Worm (Caenorhabditis elegans) whole organism, L1 larva: ENCODE results near the gene W01D2.6.

ENCODE experiments used
- C16A3.4 ChIP-seq: fragments of 150-350 bp; optimal IDR thresholded peaks from 2 replicates; lab custom pipeline; 2014; ENCODE audit warnings: missing biosample characterization, missing genetic modification characterization
- F16B12.6 ChIP-seq: fragments of 150-350 bp; optimal IDR thresholded peaks from 2 replicates; lab custom pipeline; 2014; ENCODE audit warnings: missing biosample characterization, missing genetic modification characterization
- aly-2 ChIP-seq: fragments of 150-350 bp; optimal IDR thresholded peaks from 2 replicates; lab custom pipeline; 2014; ENCODE audit warnings: missing biosample characterization, missing genetic modification characterization
- ama-1 ChIP-seq: fragments of 150-350 bp; optimal IDR thresholded peaks from 2 replicates; lab custom pipeline; 2014
- blmp-1 ChIP-seq: fragments of 150-350 bp; optimal IDR thresholded peaks from 2 replicates; lab custom pipeline; 2014; ENCODE audit warnings: missing biosample characterization, missing genetic modification characterization
- ceh-8 ChIP-seq: fragments of 200-800 bp; sonication (Bioruptor generic); optimal IDR thresholded peaks from 2 replicates; lab custom pipeline; 2018; ENCODE audit warnings: mild to moderate bottlenecking, missing genetic modification characterization, moderate library complexity, missing compliant biosample characterization
- ceh-82 ChIP-seq, 3 experiments: fragments of 150-350 bp in 1 of 3; sonication (generic microtip) in 2 of 3; optimal IDR thresholded peaks; 2 replicates each; lab custom pipeline; 2014 to 2017; ENCODE audit warnings: missing biosample characterization in 3 of 3, missing genetic modification characterization in 3 of 3
- ceh-90 ChIP-seq: sonication (generic microtip); optimal IDR thresholded peaks from 2 replicates; lab custom pipeline; 2016; ENCODE audit warnings: missing genetic modification characterization, missing compliant biosample characterization
- dpl-1 ChIP-seq, 3 experiments: fragments of 150-350 bp in 2 of 3; sonication (generic microtip) in 1 of 3; optimal IDR thresholded peaks; 2 replicates each; lab custom pipeline; 2014 to 2017; ENCODE audit warnings: missing biosample characterization in 3 of 3, missing genetic modification characterization in 3 of 3, missing genetic modification reagents in 3 of 3
- dsc-1 ChIP-seq: sonication (generic microtip); optimal IDR thresholded peaks from 2 replicates; lab custom pipeline; 2016; ENCODE audit warnings: mild to moderate bottlenecking, missing genetic modification characterization, missing compliant biosample characterization
- efl-1 ChIP-seq, 4 experiments: fragments of 150-350 bp; optimal IDR thresholded peaks in 3 of 4; peaks in 1 of 4; 1 replicate in 1 of 4; 2 replicates in 3 of 4; lab custom pipeline; 2014; ENCODE audit warnings: missing biosample characterization in 2 of 4, missing genetic modification characterization in 2 of 4, missing genetic modification reagents in 2 of 4
- elt-2 ChIP-seq: sonication (generic microtip); optimal IDR thresholded peaks from 2 replicates; lab custom pipeline; 2016; ENCODE audit warnings: missing genetic modification characterization, mild to moderate bottlenecking, inconsistent platforms, missing compliant biosample characterization, missing genetic modification reagents
- elt-3 ChIP-seq, 6 experiments: fragments of 150-350 bp in 1 of 6; sonication (generic microtip); optimal IDR thresholded peaks; 2 replicates each; lab custom pipeline; 2017 to 2018; ENCODE audit warnings: missing biosample characterization in 6 of 6, missing genetic modification characterization in 6 of 6, inconsistent platforms in 1 of 6
- fkh-10 ChIP-seq: sonication (generic microtip); optimal IDR thresholded peaks from 2 replicates; lab custom pipeline; 2017; ENCODE audit warnings: missing biosample characterization, missing genetic modification reagents, missing genetic modification characterization
- fkh-4 ChIP-seq: sonication (generic microtip); optimal IDR thresholded peaks from 2 replicates; lab custom pipeline; 2016; ENCODE audit warnings: missing compliant biosample characterization, missing genetic modification characterization, borderline replicate concordance
- fkh-8 ChIP-seq: sonication (generic microtip); optimal IDR thresholded peaks from 2 replicates; lab custom pipeline; 2016; ENCODE audit warnings: mild to moderate bottlenecking, missing genetic modification characterization, missing compliant biosample characterization
- grh-1 ChIP-seq: fragments of 200-800 bp; sonication (Bioruptor generic); IDR thresholded peaks from 2 replicates; pipeline ENCODE4 v1.3.6; 2022; ENCODE audit warnings: missing genetic modification reagents, missing genetic modification characterization, missing compliant biosample characterization
- hlh-4 ChIP-seq: sonication (generic microtip); optimal IDR thresholded peaks from 2 replicates; lab custom pipeline; 2016; ENCODE audit warnings: mild to moderate bottlenecking, missing genetic modification characterization, missing compliant biosample characterization
- hpl-2 ChIP-seq: fragments of 150-350 bp; optimal IDR thresholded peaks from 2 replicates; lab custom pipeline; 2014; ENCODE audit warnings: missing biosample characterization, missing genetic modification reagents, missing genetic modification characterization
- jun-1 ChIP-seq: fragments of 150-350 bp; optimal IDR thresholded peaks from 2 replicates; lab custom pipeline; 2014; ENCODE audit warnings: missing biosample characterization, missing genetic modification reagents, missing genetic modification characterization
- lin-14 ChIP-seq: fragments of 200-800 bp; sonication (Bioruptor generic); optimal IDR thresholded peaks from 2 replicates; lab custom pipeline; 2018; ENCODE audit warnings: mild to moderate bottlenecking, missing genetic modification characterization, moderate library complexity, missing compliant biosample characterization
- lin-39 ChIP-seq: fragments of 150-350 bp; optimal IDR thresholded peaks from 2 replicates; lab custom pipeline; 2014; ENCODE audit warnings: missing biosample characterization, missing genetic modification reagents, missing genetic modification characterization
- lsy-2 ChIP-seq, 2 experiments: fragments of 150-350 bp; optimal IDR thresholded peaks; 2 replicates each; lab custom pipeline; 2014; ENCODE audit warnings: missing biosample characterization in 2 of 2, missing genetic modification characterization in 2 of 2
- mab-9 ChIP-seq: fragments of 200-800 bp; sonication (Bioruptor generic); IDR thresholded peaks from 2 replicates; pipeline ENCODE4 v1.3.6; 2022; ENCODE audit warnings: missing genetic modification reagents, missing genetic modification characterization, missing compliant biosample characterization
- mep-1 ChIP-seq: fragments of 150-350 bp; optimal IDR thresholded peaks from 2 replicates; lab custom pipeline; 2014; ENCODE audit warnings: missing biosample characterization, missing genetic modification characterization
- nhr-11 ChIP-seq: fragments of 150-350 bp; optimal IDR thresholded peaks from 2 replicates; lab custom pipeline; 2014; ENCODE audit warnings: missing biosample characterization, missing genetic modification characterization
- nhr-12 ChIP-seq: sonication (generic microtip); optimal IDR thresholded peaks from 2 replicates; lab custom pipeline; 2017; ENCODE audit warnings: missing biosample characterization, missing genetic modification characterization
- nhr-19 ChIP-seq: fragments of 200-800 bp; sonication (Bioruptor generic); conservative IDR thresholded peaks from 2 replicates; pipeline ENCODE4 v1.3.6; 2022; ENCODE audit warnings: missing genetic modification characterization, missing compliant biosample characterization
- nhr-20 ChIP-seq: sonication (generic microtip); optimal IDR thresholded peaks from 2 replicates; lab custom pipeline; 2016; ENCODE audit warnings: mild to moderate bottlenecking, missing genetic modification characterization, missing compliant biosample characterization
- nhr-28 ChIP-seq: fragments of 150-350 bp; optimal IDR thresholded peaks from 2 replicates; lab custom pipeline; 2014; ENCODE audit warnings: missing biosample characterization, missing genetic modification characterization
- nhr-47 ChIP-seq: sonication (generic microtip); optimal IDR thresholded peaks from 2 replicates; lab custom pipeline; 2016; ENCODE audit warnings: mild to moderate bottlenecking, missing genetic modification characterization, moderate library complexity, missing compliant biosample characterization
- nhr-71 ChIP-seq: sonication (generic microtip); optimal IDR thresholded peaks from 2 replicates; lab custom pipeline; 2016; ENCODE audit warnings: mild to moderate bottlenecking, missing genetic modification characterization, moderate library complexity, missing compliant biosample characterization
- nhr-76 ChIP-seq: sonication (generic microtip); optimal IDR thresholded peaks from 2 replicates; lab custom pipeline; 2017; ENCODE audit warnings: missing biosample characterization, missing genetic modification characterization
- nhr-84 ChIP-seq: sonication (generic microtip); optimal IDR thresholded peaks from 2 replicates; lab custom pipeline; 2017; ENCODE audit warnings: missing biosample characterization, missing genetic modification characterization
- nhr-85 ChIP-seq: sonication (generic microtip); peaks from one replicate; lab custom pipeline; 2016; ENCODE audit warnings: missing genetic modification characterization, inconsistent platforms, missing compliant biosample characterization
- pax-3 ChIP-seq: fragments of 200-800 bp; sonication (Bioruptor generic); optimal IDR thresholded peaks from 2 replicates; lab custom pipeline; 2018; ENCODE audit warnings: mild to moderate bottlenecking, missing genetic modification characterization, moderate library complexity, missing compliant biosample characterization
- pqm-1 ChIP-seq: sonication (generic microtip); optimal IDR thresholded peaks from 3 replicates; lab custom pipeline; 2017; ENCODE audit warnings: missing biosample characterization, missing genetic modification characterization
- rnt-1 ChIP-seq: sonication (generic microtip); optimal IDR thresholded peaks from 2 replicates; lab custom pipeline; 2016; ENCODE audit warnings: mild to moderate bottlenecking, missing genetic modification characterization, moderate library complexity, missing compliant biosample characterization
- skn-1 ChIP-seq: fragments of 150-350 bp; optimal IDR thresholded peaks from 2 replicates; lab custom pipeline; 2014; ENCODE audit warnings: missing biosample characterization, missing genetic modification characterization
- snpc-4 ChIP-seq: fragments of 150-350 bp; optimal IDR thresholded peaks from 2 replicates; lab custom pipeline; 2014; ENCODE audit warnings: missing biosample characterization, missing genetic modification characterization
- snu-23 ChIP-seq: sonication (generic microtip); optimal IDR thresholded peaks from 2 replicates; lab custom pipeline; 2016; ENCODE audit warnings: missing genetic modification characterization, missing compliant biosample characterization
- sptf-1 ChIP-seq: fragments of 150-350 bp; optimal IDR thresholded peaks from 2 replicates; lab custom pipeline; 2014; ENCODE audit warnings: missing biosample characterization, missing genetic modification characterization
- swsn-7 ChIP-seq: sonication (generic microtip); optimal IDR thresholded peaks from 2 replicates; lab custom pipeline; 2016; ENCODE audit warnings: missing genetic modification characterization, missing compliant biosample characterization
- tbx-2 ChIP-seq: sonication (generic microtip); optimal IDR thresholded peaks from 2 replicates; lab custom pipeline; 2016; ENCODE audit warnings: missing genetic modification characterization, missing compliant biosample characterization
- unc-130 ChIP-seq: fragments of 150-350 bp; optimal IDR thresholded peaks from 2 replicates; lab custom pipeline; 2017; ENCODE audit warnings: missing biosample characterization, missing genetic modification characterization, inconsistent platforms
- unc-30 ChIP-seq: sonication (generic microtip); optimal IDR thresholded peaks from 2 replicates; lab custom pipeline; 2017; ENCODE audit warnings: missing biosample characterization, missing genetic modification characterization
- unc-62 ChIP-seq: fragments of 150-350 bp; optimal IDR thresholded peaks from 2 replicates; lab custom pipeline; 2014; ENCODE audit warnings: missing biosample characterization, missing genetic modification reagents, missing genetic modification characterization
- xbp-1 ChIP-seq: sonication (generic microtip); optimal IDR thresholded peaks from 2 replicates; lab custom pipeline; 2016; ENCODE audit warnings: missing genetic modification characterization, missing compliant biosample characterization

W01D2.6 gene

ce11 chrII:14798047-14798522 is 10.7 kb upstream of the W01D2.6 start, which contains the start of gene tbc-20 (continued):
- no peak for TF ChIP-seq fkh-10 (GFP tag; lab: Kevin White, UChicago)
- peak; percentile 42 for TF ChIP-seq snu-23 (GFP tag; lab: Kevin White, UChicago)
- no peak for TF ChIP-seq nhr-28 (tag; lab: Kevin White, UChicago)
- peak; percentile 10 for TF ChIP-seq nhr-20 (tag; lab: Kevin White, UChicago)
- peak; percentile 18 for TF ChIP-seq nhr-47 (tag; lab: Kevin White, UChicago)
- TF ChIP-seq jun-1 (tag; lab: Kevin White, UChicago), result no peak
- TF ChIP-seq blmp-1 (tag; lab: Kevin White, UChicago), result peak; percentile 14
- peak; percentile 25 to 46 for TF ChIP-seq lsy-2 (tag; optimal IDR thresholded peaks at IDR 0.05; lab: Kevin White, UChicago)
- peak; percentile 57 for TF ChIP-seq aly-2 (tag; lab: Kevin White, UChicago)
- no peak for TF ChIP-seq rnt-1
- no peak for TF ChIP-seq grh-1 (GFP tag; lab: Robert Waterston, UW)
- TF ChIP-seq pax-3 (tag; lab: Kevin White, UChicago), result no peak
- TF ChIP-seq sptf-1, result no peak
- no peak for TF ChIP-seq xbp-1 (tag; lab: Kevin White, UChicago)
- no peak for TF ChIP-seq tbx-2 (tag; lab: Kevin White, UChicago)
- TF ChIP-seq dpl-1 (GFP tag; optimal IDR thresholded peaks at IDR 0.05; lab: Kevin White, UChicago), result peak; percentile 41 to 58 (median 46)
- peak; percentile 8 for TF ChIP-seq ama-1
- no peak for TF ChIP-seq ceh-8 (GFP tag; lab: Kevin White, UChicago)
- no peak for TF ChIP-seq elt-3 (tag; optimal IDR thresholded peaks at IDR 0.05; lab: Kevin White, UChicago)
- no peak for TF ChIP-seq hlh-4
- TF ChIP-seq elt-2 (tag; lab: Kevin White, UChicago), result no peak
- peak; percentile 44 for TF ChIP-seq nhr-71 (tag; lab: Kevin White, UChicago)
- no peak for TF ChIP-seq pqm-1
- peak; percentile 56 for TF ChIP-seq mep-1 (tag; lab: Kevin White, UChicago)
- TF ChIP-seq mab-9 (GFP tag; lab: Robert Waterston, UW), result no peak
- peak; percentile 86 for TF ChIP-seq F16B12.6 (tag; lab: Kevin White, UChicago)
- no peak for TF ChIP-seq unc-30 (tag; lab: Kevin White, UChicago)
- no peak for TF ChIP-seq unc-62 (GFP tag; lab: Kevin White, UChicago)
- TF ChIP-seq C16A3.4, result peak; percentile 19
- TF ChIP-seq ceh-82 (tag; optimal IDR thresholded peaks at IDR 0.05; lab: Kevin White, UChicago), result peak in 1 of 3 experiments; percentile 5
- TF ChIP-seq hpl-2 (GFP tag; lab: Kevin White, UChicago), result no peak
- TF ChIP-seq swsn-7 (tag; lab: Kevin White, UChicago), result no peak
- TF ChIP-seq nhr-85, result no peak
- TF ChIP-seq nhr-12, result no peak
- TF ChIP-seq dsc-1 (tag; lab: Kevin White, UChicago), result peak; percentile 4
- TF ChIP-seq nhr-11 (tag; lab: Kevin White, UChicago), result no peak

ce11 chrII:14799367-14799766 is 9.4 kb upstream of the W01D2.6 start:
- TF ChIP-seq nhr-20 (tag; lab: Kevin White, UChicago), result no peak
- TF ChIP-seq nhr-76 (tag; lab: Kevin White, UChicago), result no peak
- TF ChIP-seq C16A3.4, result no peak
- TF ChIP-seq mab-9 (GFP tag; lab: Robert Waterston, UW), result no peak
- TF ChIP-seq xbp-1 (tag; lab: Kevin White, UChicago), result no peak
- no peak for TF ChIP-seq fkh-4 (tag; lab: Kevin White, UChicago)
- no peak for TF ChIP-seq fkh-10 (GFP tag; lab: Kevin White, UChicago)
- TF ChIP-seq dsc-1 (tag; lab: Kevin White, UChicago), result no peak
- TF ChIP-seq ceh-90 (tag; lab: Kevin White, UChicago), result no peak

DNA sequence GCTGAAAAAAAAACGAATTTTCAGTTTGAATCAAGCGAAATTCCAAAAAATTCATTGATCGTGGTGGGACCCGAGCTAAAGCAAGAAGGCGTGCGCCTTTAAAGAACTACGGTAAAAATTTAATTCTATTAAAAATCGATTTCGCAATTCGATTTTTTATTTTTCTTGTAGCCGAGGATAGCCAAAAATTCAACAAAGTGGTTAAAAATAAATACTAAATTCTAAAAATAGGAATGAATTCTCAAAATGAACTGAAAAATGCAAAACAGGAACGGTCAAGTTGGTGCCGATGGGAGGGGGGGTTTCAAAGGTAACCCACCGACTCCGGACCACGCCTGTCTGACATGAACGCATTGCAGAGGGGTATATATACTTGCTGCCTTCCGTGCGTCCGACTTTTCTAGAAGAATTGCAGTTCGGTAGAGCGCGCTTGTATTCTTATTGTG is 7.7 kb upstream of the W01D2.6 start:
- TF ChIP-seq jun-1 (tag; lab: Kevin White, UChicago) (no peak), skn-1 (tag; lab: Kevin White, UChicago) (peak; percentile 26), dsc-1 (tag; lab: Kevin White, UChicago) (peak; percentile 33), nhr-84 (tag; lab: Kevin White, UChicago) (no peak), lin-39 (tag; lab: Kevin White, UChicago) (no peak), elt-2 (tag; lab: Kevin White, UChicago) (no peak), tbx-2 (tag; lab: Kevin White, UChicago) (peak; percentile 14), lin-14 (peak; percentile 34), swsn-7 (tag; lab: Kevin White, UChicago) (peak; percentile 58), snu-23 (GFP tag; lab: Kevin White, UChicago) (peak; percentile 50), dpl-1 (GFP tag; optimal IDR thresholded peaks at IDR 0.05; lab: Kevin White, UChicago) (peak; percentile 10 to 33 (median 29)), nhr-71 (tag; lab: Kevin White, UChicago) (peak; percentile 63), snpc-4 (peak; percentile 96), nhr-19 (GFP tag; lab: Robert Waterston, UW) (peak; percentile 53), rnt-1 (peak; percentile 62), fkh-8 (tag; lab: Kevin White, UChicago) (peak; percentile 44), hpl-2 (GFP tag; lab: Kevin White, UChicago) (no peak), unc-130 (peak; percentile 12), efl-1 (optimal IDR thresholded peaks at IDR 0.05; lab: Kevin White, UChicago) (peak; percentile 14 to 45), efl-1 (GFP tag; optimal IDR thresholded peaks at IDR 0.05 in 1 of 2; lab: Kevin White, UChicago) (peak; percentile 22 to 94)
